Fruit fly (Drosophila melanogaster) whole organism: ENCODE measurements around the gene Klp61F.

ENCODE experiments used
- CG8478 ChIP-seq: fragments of >200 bp; optimal IDR thresholded peaks from 2 replicates; lab custom pipeline; 2018; ENCODE audit warnings: inconsistent platforms
- usp ChIP-seq: fragments of >200 bp; optimal IDR thresholded peaks from 2 replicates; lab custom pipeline; 2017; ENCODE audit warnings: missing biosample characterization, missing genetic modification characterization, mixed read lengths

- TF ChIP-seq usp (GFP tag; lab: Kevin White, UChicago) (no peak), CG8478 (lab: Kevin White, UChicago) (no peak)
Observed at dm6 chr3L:1251712-1252111, 6.0 kb upstream of the Klp61F start, which contains the start of the genes CG9130 and CG9133.
